Worm (Caenorhabditis elegans): ENCODE data around the gene ZK688.7.
A peak's percentile ranks its signal among the peaks of the same experiment; 100 is the strongest.

ZK688.7 gene

ce11 chrIII:7891573-7892306 lies 19.7 kb downstream of the ZK688.7 start, which contains the start of the genes ZK688.5 and fahd-1 (continued):
- no peak for TF ChIP-seq ces-1 (GFP tag; optimal IDR thresholded peaks at IDR 0.05)
- TF ChIP-seq egl-27 (tag; optimal IDR thresholded peaks at IDR 0.05) = no peak
- TF ChIP-seq nhr-42 (GFP tag; IDR thresholded peaks at IDR 0.05) = no peak
- TF ChIP-seq dpl-1 (GFP tag; optimal IDR thresholded peaks at IDR 0.05) = peak; percentile 52
- peak; percentile 98 for TF ChIP-seq mxl-3 (GFP tag; optimal IDR thresholded peaks at IDR 0.05)

ce11 chrIII:7889036-7889435 lies 22.4 kb downstream of the ZK688.7 start:
- no peak for TF ChIP-seq daf-12 (tag; optimal IDR thresholded peaks at IDR 0.05)

- no peak for TF ChIP-seq R02D3.7 (tag; optimal IDR thresholded peaks at IDR 0.05)
- TF ChIP-seq mep-1 (tag; optimal IDR thresholded peaks at IDR 0.05) = peak; percentile 27
- TF ChIP-seq dve-1 (tag; optimal IDR thresholded peaks at IDR 0.05; ENCODE audit: insufficient read depth) = peak; percentile 3
These were observed 26.6 kb downstream of the ZK688.7 start, which contains the start of gene ZK688.11 for ce11 chrIII:7884863-7885262. TSS of gene ZK688.11 (minus strand) at chrIII:7884963.

DNA sequence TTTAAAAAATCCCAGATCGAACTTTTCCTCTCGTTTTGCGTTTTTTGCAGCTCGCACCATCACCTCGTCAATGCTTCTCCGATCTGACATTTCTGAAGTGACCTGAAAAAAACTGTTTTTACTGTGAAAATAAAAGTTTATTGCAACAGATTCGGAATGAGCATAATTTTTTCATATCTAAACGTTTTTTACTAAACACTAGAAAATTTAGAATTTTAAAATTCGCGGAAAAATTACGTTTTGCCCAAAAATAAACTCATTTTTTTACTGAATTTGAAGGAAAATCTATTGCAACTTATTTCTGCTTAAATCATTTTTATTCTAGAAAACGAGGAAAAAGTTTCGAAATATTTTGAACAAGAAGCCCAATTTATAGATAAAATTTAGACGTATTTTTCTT lies 28.5 kb downstream of the ZK688.7 start, which contains the start of gene ZK688.9:
TSS of gene ZK688.9 (minus strand) at position 101 of the 400 bp plus-strand sequence.
- TF ChIP-seq mdl-1 (tag; optimal IDR thresholded peaks at IDR 0.05) (no peak), dve-1 (tag; optimal IDR thresholded peaks at IDR 0.05; ENCODE audit: insufficient read depth) (no peak), nhr-28 (tag; optimal IDR thresholded peaks at IDR 0.05) (no peak), lin-39 (tag; optimal IDR thresholded peaks at IDR 0.05) (no peak), nhr-48 (tag; optimal IDR thresholded peaks at IDR 0.05) (no peak), Y48G9A.11 (GFP tag; IDR thresholded peaks at IDR 0.05) (no peak), nhr-102 (tag; optimal IDR thresholded peaks at IDR 0.05) (no peak), aly-2 (tag; optimal IDR thresholded peaks at IDR 0.05) (no peak), jun-1 (tag; optimal IDR thresholded peaks at IDR 0.05) (no peak), zip-2 (tag; optimal IDR thresholded peaks at IDR 0.05) (no peak), ceh-28 (tag; optimal IDR thresholded peaks at IDR 0.05) (no peak), fos-1 (tag; optimal IDR thresholded peaks at IDR 0.05) (no peak), lin-1 (GFP tag; IDR thresholded peaks at IDR 0.05) (no peak)

DNA sequence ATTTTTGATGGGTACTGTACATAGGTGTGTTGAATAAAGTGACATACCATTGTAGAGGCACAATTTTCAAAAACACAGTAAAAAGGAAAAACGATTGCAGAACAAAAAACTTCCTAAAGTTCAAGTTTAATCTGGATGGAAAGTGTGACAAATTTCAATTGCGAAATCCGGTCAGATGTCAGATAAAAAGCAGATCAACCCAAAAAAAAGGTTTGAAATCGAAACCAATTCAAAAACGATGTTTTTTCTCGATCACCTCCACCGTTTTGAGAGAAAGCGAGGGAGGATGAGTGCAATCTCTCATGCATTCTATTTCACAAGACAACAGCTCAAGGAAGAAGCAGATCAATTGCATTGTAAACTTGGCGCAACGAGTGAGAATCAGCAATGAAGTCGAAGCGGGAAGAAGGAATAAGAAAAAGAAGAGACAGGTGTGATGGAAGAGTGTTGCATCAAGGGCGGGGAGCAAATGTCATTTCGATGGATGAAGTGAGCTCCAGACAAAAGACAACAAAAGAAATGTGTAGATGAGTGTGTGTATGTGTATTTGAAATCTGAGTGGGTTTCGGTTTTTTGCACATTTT lies 31.2 kb downstream of the ZK688.7 start:
- no peak for TF ChIP-seq egl-27 (tag; optimal IDR thresholded peaks at IDR 0.05)
- no peak for TF ChIP-seq ZK337.2 (GFP tag; IDR thresholded peaks at IDR 0.05)
- TF ChIP-seq dmd-8 (GFP tag; IDR thresholded peaks at IDR 0.05) = no peak
- TF ChIP-seq nhr-11 (tag; optimal IDR thresholded peaks at IDR 0.05) = peak; percentile 41
- TF ChIP-seq zag-1 (tag; optimal IDR thresholded peaks at IDR 0.05) = no peak
- TF ChIP-seq egl-43 (GFP tag; IDR thresholded peaks at IDR 0.05) = no peak
- no peak for TF ChIP-seq hif-1 (tag; optimal IDR thresholded peaks at IDR 0.05)
- TF ChIP-seq ceh-28 (tag; optimal IDR thresholded peaks at IDR 0.05) = no peak

ce11 chrIII:7878852-7879329 lies 32.5 kb downstream of the ZK688.7 start, which contains the start of gene sup-18:
TSS of gene sup-18 (minus strand) at chrIII:7878902.
- TF ChIP-seq zag-1 (tag; optimal IDR thresholded peaks at IDR 0.05) = no peak
- TF ChIP-seq php-3 (GFP tag; IDR thresholded peaks at IDR 0.05) = no peak
- TF ChIP-seq unc-62 (GFP tag; optimal IDR thresholded peaks at IDR 0.05 in 1 of 2) = peak in 1 of 2 experiments; percentile 36
- TF ChIP-seq unc-62 (tag; optimal IDR thresholded peaks at IDR 0.05) = no peak
- TF ChIP-seq lim-7 (GFP tag; IDR thresholded peaks at IDR 0.05) = no peak

Data from whole organism, L4 larva.